Worm (Caenorhabditis elegans): ENCODE data around the gene T04C12.8.
A peak's percentile ranks its signal among the peaks of the same experiment; 100 is the strongest.

T04C12.8 gene

DNA sequence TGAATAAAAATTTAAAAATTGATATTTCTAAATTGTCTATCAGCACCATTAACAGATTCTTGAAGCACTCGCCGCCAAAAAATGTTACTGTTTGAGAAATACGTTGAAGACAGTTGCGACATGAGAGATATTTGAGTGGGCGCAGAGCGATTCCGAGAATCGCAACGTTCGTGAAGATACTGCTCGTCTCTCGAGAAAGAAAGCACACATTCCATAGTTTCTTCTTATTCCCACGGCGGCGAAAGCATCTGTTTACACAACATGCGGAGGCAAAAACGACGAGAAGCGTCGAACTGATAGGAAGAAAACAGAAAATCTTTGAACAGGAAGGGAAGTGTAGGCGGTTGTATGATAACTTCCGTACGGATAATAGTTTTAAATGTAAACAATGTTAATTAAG, 13.3 kb upstream of the T04C12.8 start:
- no peak for TF ChIP-seq elt-3 (tag; optimal IDR thresholded peaks at IDR 0.05)
- no peak for TF ChIP-seq fkh-8 (tag; optimal IDR thresholded peaks at IDR 0.05)
- TF ChIP-seq blmp-1 (tag; optimal IDR thresholded peaks at IDR 0.05), result no peak
- TF ChIP-seq nhr-11 (tag; optimal IDR thresholded peaks at IDR 0.05), result peak; percentile 81
- peak; percentile 12 for TF ChIP-seq fos-1 (tag; optimal IDR thresholded peaks at IDR 0.05)
- TF ChIP-seq hpl-2 (GFP tag; optimal IDR thresholded peaks at IDR 0.05), result no peak
- no peak for TF ChIP-seq C34B4.2 (tag; optimal IDR thresholded peaks at IDR 0.05)
- peak; percentile 96 for TF ChIP-seq aly-2 (tag; optimal IDR thresholded peaks at IDR 0.05)
- TF ChIP-seq nhr-84 (tag; optimal IDR thresholded peaks at IDR 0.05), result no peak
- TF ChIP-seq unc-86 (tag; optimal IDR thresholded peaks at IDR 0.05), result no peak
- no peak for TF ChIP-seq ceh-88 (GFP tag; IDR thresholded peaks at IDR 0.05)
- TF ChIP-seq sptf-1 (tag; optimal IDR thresholded peaks at IDR 0.05), result no peak
- TF ChIP-seq ztf-4 (tag; optimal IDR thresholded peaks at IDR 0.05), result peak; percentile 81
- peak; percentile 40 for TF ChIP-seq pag-3 (tag; optimal IDR thresholded peaks at IDR 0.05; ENCODE audit: borderline replicate concordance, insufficient read depth)
- TF ChIP-seq nhr-85 (tag), result no peak
- no peak for TF ChIP-seq fkh-10 (GFP tag; optimal IDR thresholded peaks at IDR 0.05)
- no peak for TF ChIP-seq elt-2 (tag; optimal IDR thresholded peaks at IDR 0.05)
- no peak for TF ChIP-seq ztf-11 (tag; optimal IDR thresholded peaks at IDR 0.05)
- TF ChIP-seq egl-13 (tag; optimal IDR thresholded peaks at IDR 0.05), result no peak
- TF ChIP-seq nhr-19 (GFP tag; conservative IDR thresholded peaks at IDR 0.05), result peak; percentile 84
- TF ChIP-seq nhr-77 (tag; optimal IDR thresholded peaks at IDR 0.05), result peak; percentile 78
- peak; percentile 88 for TF ChIP-seq rnt-1 (tag; optimal IDR thresholded peaks at IDR 0.05)
- no peak for TF ChIP-seq pax-3 (tag; optimal IDR thresholded peaks at IDR 0.05)
- TF ChIP-seq lin-15B (tag; optimal IDR thresholded peaks at IDR 0.05), result no peak
- TF ChIP-seq hlh-17 (GFP tag; optimal IDR thresholded peaks at IDR 0.05; ENCODE audit: borderline replicate concordance), result no peak
- no peak for TF ChIP-seq tlp-1 (tag; optimal IDR thresholded peaks at IDR 0.05)
- TF ChIP-seq grh-1 (GFP tag; IDR thresholded peaks at IDR 0.05), result no peak
- peak; percentile 35 for TF ChIP-seq unc-130 (tag; optimal IDR thresholded peaks at IDR 0.05)
- no peak for TF ChIP-seq ceh-8 (GFP tag; optimal IDR thresholded peaks at IDR 0.05)
- peak; percentile 88 for TF ChIP-seq lin-14 (GFP tag; optimal IDR thresholded peaks at IDR 0.05)
- TF ChIP-seq nhr-47 (tag; optimal IDR thresholded peaks at IDR 0.05), result peak; percentile 71
- TF ChIP-seq ceh-90 (tag; optimal IDR thresholded peaks at IDR 0.05), result no peak
- peak; percentile 83 for TF ChIP-seq ama-1 (optimal IDR thresholded peaks at IDR 0.05)
- TF ChIP-seq efl-1 (optimal IDR thresholded peaks at IDR 0.05), result peak; percentile 25 to 39
- peak in 1 of 2 experiments; percentile 81 for TF ChIP-seq efl-1 (GFP tag; optimal IDR thresholded peaks at IDR 0.05 in 1 of 2)
- TF ChIP-seq mep-1 (tag; optimal IDR thresholded peaks at IDR 0.05), result peak; percentile 49
- TF ChIP-seq zip-4 (GFP tag; optimal IDR thresholded peaks at IDR 0.05), result no peak
- TF ChIP-seq lir-3 (tag; optimal IDR thresholded peaks at IDR 0.05; ENCODE audit: poor library complexity), result peak; percentile 21
- TF ChIP-seq swsn-7 (tag; optimal IDR thresholded peaks at IDR 0.05), result peak; percentile 68
- peak; percentile 14 for TF ChIP-seq lin-13 (GFP tag; optimal IDR thresholded peaks at IDR 0.05)
- no peak for TF ChIP-seq C16A3.4 (tag; optimal IDR thresholded peaks at IDR 0.05)
- TF ChIP-seq nhr-12 (tag; optimal IDR thresholded peaks at IDR 0.05), result no peak
- peak; percentile 80 for TF ChIP-seq nhr-20 (tag; optimal IDR thresholded peaks at IDR 0.05)
- TF ChIP-seq ceh-63 (GFP tag; optimal IDR thresholded peaks at IDR 0.05), result no peak
- no peak for TF ChIP-seq skn-1 (tag; optimal IDR thresholded peaks at IDR 0.05)
- peak; percentile 24 for TF ChIP-seq nhr-90 (tag; optimal IDR thresholded peaks at IDR 0.05; ENCODE audit: poor library complexity)
- TF ChIP-seq isw-1 (GFP tag; IDR thresholded peaks at IDR 0.05), result no peak
- TF ChIP-seq lsy-2 (tag; optimal IDR thresholded peaks at IDR 0.05), result peak; percentile 32 to 44
- no peak for TF ChIP-seq vab-15 (tag; optimal IDR thresholded peaks at IDR 0.05)
- no peak for TF ChIP-seq ces-1 (GFP tag; optimal IDR thresholded peaks at IDR 0.05)
- TF ChIP-seq hlh-4 (tag; optimal IDR thresholded peaks at IDR 0.05), result no peak
- TF ChIP-seq unc-30 (tag; optimal IDR thresholded peaks at IDR 0.05), result no peak
- no peak for TF ChIP-seq efl-3 (GFP tag; optimal IDR thresholded peaks at IDR 0.05)
- TF ChIP-seq C04F5.9 (tag; optimal IDR thresholded peaks at IDR 0.05), result no peak

Data from whole organism, L1 larva.